Worm (Caenorhabditis elegans): ENCODE data around the gene C56C10.6.

- TF ChIP-seq scrt-1 (GFP tag; IDR thresholded peaks at IDR 0.05) = no peak
- TF ChIP-seq hnd-1 (tag; optimal IDR thresholded peaks at IDR 0.05) = no peak
- TF ChIP-seq ama-1 (optimal IDR thresholded peaks at IDR 0.05) = no peak
- TF ChIP-seq sea-1 (GFP tag; conservative IDR thresholded peaks at IDR 0.05) = no peak
Observed at ce11 chrII:6592251-6592650, 11.1 kb upstream of the C56C10.6 start, which contains the start of gene C56C10.9.
